Fruit fly (Drosophila melanogaster): ENCODE results near the gene Sac1.
"Not testable (repeated sequence)": the region's sequence is repeated elsewhere in the genome, so short reads cannot be mapped to it uniquely, and the experiment has no call there.

The Sac1 gene

DNA sequence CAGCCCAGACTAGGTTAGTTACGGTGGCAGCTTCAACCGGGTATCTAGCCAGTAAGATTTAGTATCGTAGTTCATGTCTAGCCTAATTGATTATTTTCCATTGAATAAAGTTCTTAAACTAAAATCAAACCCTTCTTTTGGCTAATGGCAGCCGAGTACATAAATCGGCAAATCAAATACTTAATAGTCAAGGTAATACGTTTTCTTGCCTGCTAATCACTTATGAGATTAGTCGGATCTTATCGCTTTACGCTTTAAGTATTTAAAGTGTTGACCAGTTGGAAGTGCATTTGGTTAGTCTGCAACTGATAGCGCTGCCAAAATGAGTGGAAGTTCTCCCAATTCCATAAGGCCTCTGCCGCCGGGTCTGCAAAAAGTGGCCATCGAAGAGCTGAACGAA is 15.0 kb upstream of the Sac1 start, which contains the start of gene CG33965:
CG33965 (plus strand) TSS at position 301 of the 400 bp plus-strand sequence.
- TF ChIP-seq CG2875 (GFP tag; optimal IDR thresholded peaks at IDR 0.05) = no peak
- peak; percentile 65 for TF ChIP-seq exex (tag; optimal IDR thresholded peaks at IDR 0.05)

DNA sequence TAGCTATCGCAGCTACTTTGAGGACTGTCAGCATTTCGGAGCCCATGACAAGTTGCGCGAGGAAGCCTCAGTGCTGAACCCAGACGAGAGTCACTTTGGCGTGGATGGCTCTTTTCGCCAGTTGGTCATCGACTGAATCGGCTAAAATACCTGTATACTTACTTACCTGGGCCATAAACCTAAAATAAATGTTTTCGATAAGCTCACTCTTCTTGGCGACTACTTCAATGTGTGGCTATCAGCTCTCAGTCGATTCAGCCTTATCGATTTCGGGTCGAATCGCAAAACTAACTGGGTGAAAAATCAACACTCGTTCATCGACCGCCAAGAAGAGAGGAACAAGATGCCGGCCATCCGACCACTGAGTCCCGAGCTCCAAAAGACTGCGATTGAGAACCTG is 13.8 kb upstream of the Sac1 start, which contains the start of gene CG33966:
CG33966 (plus strand) TSS at position 301 of the 400 bp plus-strand sequence.
- no peak for TF ChIP-seq CG30431 (GFP tag; optimal IDR thresholded peaks at IDR 0.05)
- peak; percentile 22 for TF ChIP-seq HmgZ (tag; optimal IDR thresholded peaks at IDR 0.05)
- TF ChIP-seq exex (tag; optimal IDR thresholded peaks at IDR 0.05) = peak; percentile 43
- no peak for TF ChIP-seq br (optimal IDR thresholded peaks at IDR 0.05)
- TF ChIP-seq pum (GFP tag; optimal IDR thresholded peaks at IDR 0.05) = no peak
- peak; percentile 36 for TF ChIP-seq sug (tag; optimal IDR thresholded peaks at IDR 0.05)
- TF ChIP-seq gcm (GFP tag; optimal IDR thresholded peaks at IDR 0.05) = no peak
- no peak for TF ChIP-seq nerfin-1 (tag; optimal IDR thresholded peaks at IDR 0.05)
- peak; percentile 2 for TF ChIP-seq Deaf1 (tag; optimal IDR thresholded peaks at IDR 0.05)
- no peak for TF ChIP-seq Opbp (GFP tag; IDR thresholded peaks at IDR 0.05; ENCODE audit: partially characterized antibody)
- TF ChIP-seq CG34422 (GFP tag; IDR thresholded peaks at IDR 0.05) = no peak
- TF ChIP-seq zen2 (GFP tag; IDR thresholded peaks at IDR 0.05; ENCODE audit: partially characterized antibody) = no peak

DNA sequence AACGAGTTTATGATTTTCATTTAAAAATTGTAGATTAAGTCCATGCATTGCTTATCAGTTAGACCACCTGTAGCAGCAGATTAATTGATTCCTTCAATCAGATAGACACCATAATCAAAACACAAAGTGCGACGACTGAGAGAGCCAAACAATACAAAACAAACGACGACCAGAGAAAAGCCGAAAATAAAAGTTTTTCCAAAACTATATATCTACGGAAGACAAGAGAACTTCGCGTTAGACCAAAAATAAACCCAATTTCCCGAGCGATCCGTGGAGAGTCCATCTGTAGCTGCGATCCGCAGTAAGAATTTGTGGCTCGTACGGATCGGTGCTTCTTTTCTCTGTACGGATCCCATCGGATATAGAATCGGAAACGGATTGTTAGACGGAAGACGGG is 12.2 kb upstream of the Sac1 start, which contains the start of gene galene:
galene (plus strand) TSS at position 301 of the 400 bp plus-strand sequence.
- TF ChIP-seq CG10543 (GFP tag; optimal IDR thresholded peaks at IDR 0.05) (peak; percentile 8), Deaf1 (tag; optimal IDR thresholded peaks at IDR 0.05) (peak; percentile 70), sug (tag; optimal IDR thresholded peaks at IDR 0.05) (peak; percentile 65), dysf (GFP tag; IDR thresholded peaks at IDR 0.05) (no peak), aop (GFP tag; IDR thresholded peaks at IDR 0.05) (peak; percentile 16; the same call in 1 of the 2 replicates), slou (GFP tag; optimal IDR thresholded peaks at IDR 0.05) (no peak), kah (GFP tag; optimal IDR thresholded peaks at IDR 0.05) (peak; percentile 8)

DNA sequence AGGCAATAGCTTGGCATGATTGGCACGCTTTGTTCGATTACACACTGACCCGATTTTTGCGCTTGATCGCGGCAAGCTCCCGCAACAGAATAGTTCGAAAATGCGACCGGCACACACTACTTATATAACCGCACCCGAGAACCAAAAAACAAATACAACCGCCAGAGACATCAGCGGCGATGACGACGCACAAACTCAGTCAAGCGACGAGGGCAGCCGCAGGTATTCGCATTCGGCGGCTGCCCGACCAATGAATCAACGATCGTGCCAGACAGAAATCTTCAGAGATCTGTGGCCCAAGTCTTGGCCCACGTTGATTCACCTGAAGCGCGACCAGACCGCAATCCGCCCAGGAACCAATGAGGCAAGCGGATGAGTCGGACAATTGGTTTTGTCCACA is 9.4 kb upstream of the Sac1 start, which contains the start of gene CG9192:
CG9192 (minus strand) TSS at position 101 of the 400 bp plus-strand sequence.
- peak; percentile 43 for TF ChIP-seq Deaf1 (tag; optimal IDR thresholded peaks at IDR 0.05)
- TF ChIP-seq Sry-δ (GFP tag; optimal IDR thresholded peaks at IDR 0.05) = no peak
- no peak for TF ChIP-seq twi (tag; optimal IDR thresholded peaks at IDR 0.05)
- 0 out of 2 replicates have a peak, but pooled peaks have one; percentile 27 for TF ChIP-seq CG11247 (GFP tag; IDR thresholded peaks at IDR 0.05)
- TF ChIP-seq fu2 (GFP tag; optimal IDR thresholded peaks at IDR 0.05) = no peak
- no peak for TF ChIP-seq pros (GFP tag; optimal IDR thresholded peaks at IDR 0.05)
- no peak for TF ChIP-seq CG13123 (GFP tag; optimal IDR thresholded peaks at IDR 0.05)
- TF ChIP-seq Pdp1 (GFP tag; optimal IDR thresholded peaks at IDR 0.05) = peak in 1 of 2 experiments; percentile 84
- no peak for TF ChIP-seq Bdp1 (GFP tag; optimal IDR thresholded peaks at IDR 0.05)

DNA sequence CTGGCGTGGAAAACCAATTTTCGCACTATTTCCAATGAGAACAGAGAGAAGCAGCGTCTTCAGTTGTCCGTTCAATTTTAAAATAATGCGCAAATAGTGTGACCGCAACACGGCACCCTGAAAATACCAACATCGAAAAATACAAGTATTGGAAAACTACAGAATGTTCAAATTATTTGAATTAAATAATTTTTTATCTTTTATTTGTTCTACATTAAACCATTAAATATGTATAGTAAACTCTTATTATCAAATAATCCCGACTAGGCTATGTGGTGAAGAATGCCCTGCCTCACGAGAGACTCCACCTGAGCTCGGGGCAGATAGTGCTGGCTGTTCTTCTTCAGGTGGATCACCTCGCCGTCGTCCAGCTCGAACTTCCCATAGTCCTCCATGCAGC is 1.8 kb upstream of the Sac1 start, which contains the start of gene Klp61F:
Klp61F (minus strand) TSS at position 101 of the 400 bp plus-strand sequence.
- not testable (repeated sequence) for TF ChIP-seq CG8359 (GFP tag; optimal IDR thresholded peaks at IDR 0.05; ENCODE audit: borderline replicate concordance); CG3163 (GFP tag; optimal IDR thresholded peaks at IDR 0.05); lbe (GFP tag; optimal IDR thresholded peaks at IDR 0.05)

DNA sequence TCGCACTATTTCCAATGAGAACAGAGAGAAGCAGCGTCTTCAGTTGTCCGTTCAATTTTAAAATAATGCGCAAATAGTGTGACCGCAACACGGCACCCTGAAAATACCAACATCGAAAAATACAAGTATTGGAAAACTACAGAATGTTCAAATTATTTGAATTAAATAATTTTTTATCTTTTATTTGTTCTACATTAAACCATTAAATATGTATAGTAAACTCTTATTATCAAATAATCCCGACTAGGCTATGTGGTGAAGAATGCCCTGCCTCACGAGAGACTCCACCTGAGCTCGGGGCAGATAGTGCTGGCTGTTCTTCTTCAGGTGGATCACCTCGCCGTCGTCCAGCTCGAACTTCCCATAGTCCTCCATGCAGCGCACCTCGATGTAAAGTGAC is 794 bp upstream of the Sac1 start, which contains the start of gene CG32318:
CG32318 (minus strand) TSS at position 101 of the 400 bp plus-strand sequence.
- TF ChIP-seq CG7271 (tag; optimal IDR thresholded peaks at IDR 0.05); CG4820 (GFP tag; optimal IDR thresholded peaks at IDR 0.05); CG12071 (GFP tag; optimal IDR thresholded peaks at IDR 0.05): not testable (repeated sequence)

Data from whole organism, embryonic.